Fruit fly (Drosophila melanogaster) whole organism, embryonic: ENCODE measurements around the gene CG33337.

Experiments used
- Atf6 ChIP-seq: fragments of 200-800 bp; sonication (Bioruptor generic); IDR thresholded peaks from 2 replicates; pipeline ENCODE4 v1.3.6; 2022; ENCODE audit warnings: missing biosample characterization, missing genetic modification characterization
- CG10979 ChIP-seq: fragments of 200-800 bp; sonication (Bioruptor generic); optimal IDR thresholded peaks from 2 replicates; lab custom pipeline; 2018; ENCODE audit warnings: missing biosample characterization, mild to moderate bottlenecking, missing genetic modification characterization, moderate library complexity
- CG11696 ChIP-seq: fragments of 200-800 bp; sonication (Bioruptor generic); IDR thresholded peaks from 2 replicates; pipeline ENCODE4 v1.3.6; 2022; ENCODE audit warnings: missing biosample characterization, missing genetic modification characterization
- CG13123 ChIP-seq: fragments of 200-800 bp; sonication (Bioruptor generic); optimal IDR thresholded peaks from 2 replicates; lab custom pipeline; 2016; ENCODE audit warnings: missing biosample characterization, missing genetic modification characterization
- CG17361 ChIP-seq: fragments of 200-800 bp; sonication (Bioruptor generic); IDR thresholded peaks from 3 replicates; pipeline ENCODE4 v1.3.6; 2022; ENCODE audit warnings: missing biosample characterization, missing genetic modification characterization
- CG5245 ChIP-seq: fragments of 200-800 bp; sonication (Bioruptor generic); optimal IDR thresholded peaks from 3 replicates; lab custom pipeline; 2016; ENCODE audit warnings: missing biosample characterization, missing genetic modification characterization
- CG8281 ChIP-seq: fragments of 200-800 bp; sonication (Bioruptor generic); optimal IDR thresholded peaks from 2 replicates; lab custom pipeline; 2018; ENCODE audit warnings: missing biosample characterization, mild to moderate bottlenecking, missing genetic modification characterization, moderate library complexity
- CG9215 ChIP-seq: fragments of 200-800 bp; sonication (Bioruptor generic); IDR thresholded peaks from 2 replicates; pipeline ENCODE4 v1.3.6; 2022; ENCODE audit warnings: missing biosample characterization, missing genetic modification characterization
- CTCF ChIP-seq: fragments of 200-800 bp; sonication (Bioruptor generic); optimal IDR thresholded peaks from 2 replicates; lab custom pipeline; 2017; ENCODE audit warnings: missing biosample characterization, mild to moderate bottlenecking, missing genetic modification characterization, moderate library complexity
- D19B ChIP-seq: fragments of 200-800 bp; sonication (Bioruptor generic); optimal IDR thresholded peaks from 2 replicates; lab custom pipeline; 2017; ENCODE audit warnings: missing biosample characterization, mild to moderate bottlenecking, missing genetic modification characterization
- Dad ChIP-seq: fragments of 200-800 bp; sonication (Bioruptor generic); optimal IDR thresholded peaks from 3 replicates; lab custom pipeline; 2016; ENCODE audit warnings: missing biosample characterization, missing genetic modification characterization
- Drgx ChIP-seq: fragments of 200-800 bp; sonication (Bioruptor generic); IDR thresholded peaks from 2 replicates; pipeline ENCODE4 v1.3.6; 2022; ENCODE audit warnings: missing biosample characterization, missing genetic modification characterization
- Ets65A ChIP-seq: fragments of 200-800 bp; sonication (Bioruptor generic); peaks from one replicate; lab custom pipeline; 2016; ENCODE audit warnings: missing biosample characterization, missing genetic modification characterization
- HLH3B ChIP-seq: fragments of 200-800 bp; sonication (Bioruptor generic); IDR thresholded peaks from 2 replicates; pipeline ENCODE4 v1.3.6; 2022; ENCODE audit warnings: missing biosample characterization, missing genetic modification characterization
- HLH4C ChIP-seq: fragments of 200-800 bp; sonication (Bioruptor generic); IDR thresholded peaks from 3 replicates; pipeline ENCODE4 v1.3.6; 2022; ENCODE audit warnings: missing biosample characterization, missing genetic modification characterization; ENCODE audit not compliant: partially characterized antibody
- Hey ChIP-seq: fragments of 200-800 bp; sonication (Bioruptor generic); optimal IDR thresholded peaks from 3 replicates; lab custom pipeline; 2018; ENCODE audit warnings: missing biosample characterization, mild to moderate bottlenecking, missing genetic modification characterization
- Hmx ChIP-seq: fragments of 200-800 bp; sonication (Bioruptor generic); optimal IDR thresholded peaks from 2 replicates; lab custom pipeline; 2016; ENCODE audit warnings: missing biosample characterization, missing genetic modification characterization
- Hr51 ChIP-seq, 2 experiments: fragments of 200-800 bp; sonication (Bioruptor generic); optimal IDR thresholded peaks; 2 replicates in 1 of 2; 3 replicates in 1 of 2; lab custom pipeline; 2016 to 2018; ENCODE audit warnings: missing biosample characterization in 2 of 2, missing genetic modification characterization in 2 of 2, mild to moderate bottlenecking in 1 of 2, moderate library complexity in 1 of 2
- MBD-R2 ChIP-seq: fragments of 200-800 bp; sonication (Bioruptor generic); IDR thresholded peaks from 2 replicates; pipeline ENCODE4 v1.3.6; 2022; ENCODE audit warnings: missing biosample characterization, missing genetic modification characterization
- Med ChIP-seq: fragments of 200-800 bp; sonication (Bioruptor generic); peaks from one replicate; lab custom pipeline; 2016; ENCODE audit warnings: missing biosample characterization, missing genetic modification characterization, mild to moderate bottlenecking, inconsistent platforms, moderate library complexity
- Mes4 ChIP-seq: fragments of 200-800 bp; sonication (Bioruptor generic); optimal IDR thresholded peaks from 2 replicates; lab custom pipeline; 2016; ENCODE audit warnings: missing biosample characterization, missing genetic modification characterization
- PHDP ChIP-seq: fragments of 200-800 bp; sonication (Bioruptor generic); optimal IDR thresholded peaks from 3 replicates; lab custom pipeline; 2018; ENCODE audit warnings: missing biosample characterization, mild to moderate bottlenecking, missing genetic modification characterization, moderate library complexity
- Ptx1 ChIP-seq: fragments of 200-800 bp; sonication (Bioruptor generic); IDR thresholded peaks from 2 replicates; pipeline ENCODE4 v1.3.6; 2022; ENCODE audit warnings: missing biosample characterization, missing genetic modification characterization
- Sox102F ChIP-seq: fragments of 200-800 bp; sonication (Bioruptor generic); optimal IDR thresholded peaks from 2 replicates; lab custom pipeline; 2018; ENCODE audit warnings: missing biosample characterization, mild to moderate bottlenecking, missing genetic modification characterization, moderate library complexity
- Sry-δ ChIP-seq: fragments of 200-800 bp; sonication (Bioruptor generic); optimal IDR thresholded peaks from 2 replicates; lab custom pipeline; 2016; ENCODE audit warnings: missing biosample characterization, missing genetic modification characterization
- dmrt99B ChIP-seq: fragments of 200-800 bp; sonication (Bioruptor generic); optimal IDR thresholded peaks from 2 replicates; lab custom pipeline; 2018; ENCODE audit warnings: missing biosample characterization, mild to moderate bottlenecking, missing genetic modification characterization, moderate library complexity
- dysf ChIP-seq: fragments of 200-800 bp; sonication (Bioruptor generic); IDR thresholded peaks from 3 replicates; pipeline ENCODE4 v1.3.6; 2022; ENCODE audit warnings: missing biosample characterization, missing genetic modification characterization
- ftz-f1 ChIP-seq: fragments of 200-800 bp; sonication (Bioruptor generic); optimal IDR thresholded peaks from 2 replicates; lab custom pipeline; 2016; ENCODE audit warnings: missing biosample characterization, missing genetic modification characterization
- gro ChIP-seq: fragments of 200-800 bp; sonication (Bioruptor generic); optimal IDR thresholded peaks from 2 replicates; lab custom pipeline; 2016; ENCODE audit warnings: missing biosample characterization, missing genetic modification characterization
- lbe ChIP-seq: fragments of 200-800 bp; sonication (Bioruptor generic); optimal IDR thresholded peaks from 2 replicates; lab custom pipeline; 2016; ENCODE audit warnings: missing biosample characterization, mild to moderate bottlenecking, missing genetic modification characterization
- lola ChIP-seq, 3 experiments: fragments of >200 bp in 2 of 3; fragments of 200-800 bp in 1 of 3; sonication (Bioruptor generic) in 1 of 3; optimal IDR thresholded peaks; 2 replicates each; lab custom pipeline; 2017 to 2019; ENCODE audit warnings: missing biosample characterization in 3 of 3, missing genetic modification characterization in 3 of 3, mild to moderate bottlenecking in 1 of 3, moderate library complexity in 1 of 3
- otp ChIP-seq: fragments of 200-800 bp; sonication (Bioruptor generic); IDR thresholded peaks from 3 replicates; pipeline ENCODE4, ENCODE4 v1.3.6; 2022; ENCODE audit warnings: missing biosample characterization, missing genetic modification characterization
- sens ChIP-seq: fragments of 200-800 bp; sonication (Bioruptor generic); peaks from one replicate; lab custom pipeline; 2016; ENCODE audit warnings: missing biosample characterization, missing genetic modification characterization
- unc-4 ChIP-seq: fragments of 200-800 bp; sonication (Bioruptor generic); IDR thresholded peaks from 2 replicates; pipeline ENCODE4 v1.3.6; 2022; ENCODE audit warnings: missing biosample characterization, missing genetic modification characterization; ENCODE audit not compliant: partially characterized antibody
- vvl ChIP-seq: fragments of 200-800 bp; sonication (Bioruptor generic); IDR thresholded peaks from 2 replicates; pipeline ENCODE4 v1.3.6; 2022; ENCODE audit warnings: missing biosample characterization, missing genetic modification characterization

CG33337 gene

dm6 chr3R:23592669-23593068 is at the start of gene CG33337:
Gene CG33337 (minus strand): TSS chr3R:23592769.
- no peak for TF ChIP-seq CG5245 (GFP tag; lab: Kevin White, UChicago)
- TF ChIP-seq D19B (GFP tag; lab: Kevin White, UChicago), result peak; percentile 78

- TF ChIP-seq Ets65A (GFP tag; lab: Kevin White, UChicago) (peak; percentile 74), Atf6 (GFP tag; lab: Robert Waterston, UW) (0 out of 2 replicates have a peak, but pooled peaks have one; percentile 15), Hmx (GFP tag; lab: Kevin White, UChicago) (no peak)
These were observed 47.0 kb upstream of the CG33337 start for dm6 chr3R:23639583-23639982.

dm6 chr3R:23638351-23638750 is 45.8 kb upstream of the CG33337 start:
- TF ChIP-seq MBD-R2 (GFP tag; lab: Robert Waterston, UW) (no peak), Hr51 (GFP tag; optimal IDR thresholded peaks at IDR 0.05; lab: Kevin White, UChicago) (peak in 1 of 2 experiments; percentile 42), HLH3B (GFP tag; lab: Robert Waterston, UW) (no peak), Dad (GFP tag; lab: Kevin White, UChicago) (no peak), ftz-f1 (GFP tag; lab: Kevin White, UChicago) (no peak), Mes4 (GFP tag; lab: Kevin White, UChicago) (no peak), dmrt99B (tag; lab: Kevin White, UChicago) (peak; percentile 17), Hey (tag; lab: Kevin White, UChicago) (no peak), Hmx (GFP tag; lab: Kevin White, UChicago) (no peak), CG11696 (GFP tag; lab: Robert Waterston, UW) (no peak), CG9215 (no peak), PHDP (tag; lab: Kevin White, UChicago) (no peak), Sox102F (GFP tag; lab: Kevin White, UChicago) (peak; percentile 20), Drgx (GFP tag; lab: Robert Waterston, UW) (peak; percentile 64), sens (GFP tag; lab: Kevin White, UChicago) (peak; percentile 68), lbe (GFP tag; lab: Kevin White, UChicago) (no peak), CG17361 (GFP tag; lab: Robert Waterston, UW) (no peak), unc-4 (GFP tag; lab: Robert Waterston, UW) (no peak), lola (GFP tag; optimal IDR thresholded peaks at IDR 0.05; lab: Kevin White, UChicago) (no peak), Ptx1 (GFP tag; lab: Robert Waterston, UW) (0 out of 2 replicates have a peak, but pooled peaks have one; percentile 13), Med (GFP tag; lab: Kevin White, UChicago) (peak; percentile 34), otp (GFP tag; lab: Robert Waterston, UW) (0 out of 3 replicates have a peak, but pooled peaks have one; percentile 13)

- no peak for TF ChIP-seq Sry-δ
- TF ChIP-seq Ets65A (GFP tag; lab: Kevin White, UChicago), result peak; percentile 20
These were observed 44.7 kb upstream of the CG33337 start for dm6 chr3R:23637277-23637676.

- peak; percentile 41 for TF ChIP-seq CG10979 (tag; lab: Kevin White, UChicago)
- TF ChIP-seq gro (GFP tag; lab: Kevin White, UChicago), result no peak
- TF ChIP-seq vvl, result peak; percentile 20; the same call in 1 of the 2 replicates
- 0 out of 3 replicates have a peak, but pooled peaks have one; percentile 32 for TF ChIP-seq dysf (GFP tag; lab: Robert Waterston, UW)
- peak; percentile 72 for TF ChIP-seq CTCF (GFP tag; lab: Kevin White, UChicago)
- TF ChIP-seq CG13123 (GFP tag; lab: Kevin White, UChicago), result no peak
- 0 out of 3 replicates have a peak, but pooled peaks have one; percentile 25 for TF ChIP-seq HLH4C
- TF ChIP-seq CG8281 (tag; lab: Kevin White, UChicago), result peak; percentile 45
- TF ChIP-seq, all 482 proteins: peak for 6
These were observed 42.2 kb upstream of the CG33337 start for dm6 chr3R:23634789-23635188.
